In genomic region chr3L:1368201-1368617, dm6 we compare ENCODE assay signal across 1 fruit fly cellular context.
TF ChIP-seq lines count a peak whose summit lies in the region.

No protein-coding gene starts in this region.

TF ChIP-seq in whole organism, embryonic, 481 proteins besides CTCF, POLR2A, EP300 and RAD21 (continued from another document and continues in another):
- TF ChIP-seq kay (GFP tag; optimal IDR thresholded peaks at IDR 0.05; lab: Kevin White, UChicago), result peak; percentile 69
- TF ChIP-seq ap (GFP tag; IDR thresholded peaks at IDR 0.05; lab: Robert Waterston, UW), result peak; percentile 75
- peak; percentile 38 for TF ChIP-seq trem (tag; optimal IDR thresholded peaks at IDR 0.05; lab: Kevin White, UChicago)
- TF ChIP-seq row (GFP tag; IDR thresholded peaks at IDR 0.05; lab: Robert Waterston, UW), result peak; percentile 92
- peak; percentile 22 for TF ChIP-seq CG4854 (GFP tag; optimal IDR thresholded peaks at IDR 0.05; lab: Kevin White, UChicago)
- TF ChIP-seq ham (GFP tag; IDR thresholded peaks at IDR 0.05; lab: Robert Waterston, UW), result peak; percentile 66; the same call in 1 of the 2 replicates
- TF ChIP-seq disco-r (GFP tag; optimal IDR thresholded peaks at IDR 0.05; lab: Kevin White, UChicago), result peak; percentile 60
- TF ChIP-seq pros (GFP tag; optimal IDR thresholded peaks at IDR 0.05; lab: Kevin White, UChicago), result no peak
- TF ChIP-seq H15 (GFP tag; IDR thresholded peaks at IDR 0.05; lab: Robert Waterston, UW), result peak; percentile 83
- TF ChIP-seq CG12942 (GFP tag; optimal IDR thresholded peaks at IDR 0.05; lab: Kevin White, UChicago), result peak; percentile 70
- peak; percentile 59; the same call in 1 of the 2 replicates for TF ChIP-seq dati (GFP tag; IDR thresholded peaks at IDR 0.05; lab: Robert Waterston, UW)
- peak; percentile 64 for TF ChIP-seq ssp (GFP tag; IDR thresholded peaks at IDR 0.05; lab: Robert Waterston, UW)
- peak; percentile 75 for TF ChIP-seq z (GFP tag; IDR thresholded peaks at IDR 0.05; lab: Robert Waterston, UW)
- peak; percentile 19 for TF ChIP-seq schlank (tag; optimal IDR thresholded peaks at IDR 0.05; lab: Kevin White, UChicago)
- peak; percentile 85 for TF ChIP-seq Ptx1 (GFP tag; IDR thresholded peaks at IDR 0.05; lab: Robert Waterston, UW)
- TF ChIP-seq vvl (GFP tag; IDR thresholded peaks at IDR 0.05; lab: Robert Waterston, UW), result peak; percentile 91
- TF ChIP-seq Hey (tag; optimal IDR thresholded peaks at IDR 0.05; lab: Kevin White, UChicago), result no peak
- peak; percentile 77 for TF ChIP-seq chn (GFP tag; optimal IDR thresholded peaks at IDR 0.05; lab: Kevin White, UChicago)
- TF ChIP-seq repo (GFP tag; optimal IDR thresholded peaks at IDR 0.05; lab: Kevin White, UChicago), result peak; percentile 56
- no peak for TF ChIP-seq CG17186 (GFP tag; optimal IDR thresholded peaks at IDR 0.05; lab: Kevin White, UChicago)
- TF ChIP-seq sc (optimal IDR thresholded peaks at IDR 0.05; lab: Kevin White, UChicago), result no peak
- peak; percentile 51 for TF ChIP-seq sc (GFP tag; optimal IDR thresholded peaks at IDR 0.05; lab: Kevin White, UChicago)
- peak; percentile 33 for TF ChIP-seq CG18764 (GFP tag; optimal IDR thresholded peaks at IDR 0.05; lab: Kevin White, UChicago)
- TF ChIP-seq Pdp1 (GFP tag; optimal IDR thresholded peaks at IDR 0.05; lab: Kevin White, UChicago), result peak; percentile 74 to 76
- TF ChIP-seq slp2 (GFP tag; optimal IDR thresholded peaks at IDR 0.05; lab: Kevin White, UChicago), result peak; percentile 73
- TF ChIP-seq CG16779 (GFP tag; IDR thresholded peaks at IDR 0.05; lab: Robert Waterston, UW), result 0 out of 2 replicates have a peak, but pooled peaks have one; percentile 61
- no peak for TF ChIP-seq bbx (GFP tag; IDR thresholded peaks at IDR 0.05; lab: Robert Waterston, UW; ENCODE audit: partially characterized antibody)
- TF ChIP-seq CG3847 (GFP tag; IDR thresholded peaks at IDR 0.05; lab: Robert Waterston, UW), result peak; percentile 82
- TF ChIP-seq CG2712 (tag; optimal IDR thresholded peaks at IDR 0.05; lab: Kevin White, UChicago), result peak; percentile 87
- TF ChIP-seq CG11504 (tag; optimal IDR thresholded peaks at IDR 0.05; lab: Kevin White, UChicago), result peak; percentile 74
- peak; percentile 65 for TF ChIP-seq CG12219 (GFP tag; optimal IDR thresholded peaks at IDR 0.05; lab: Kevin White, UChicago)
- peak; percentile 81 for TF ChIP-seq Ada2b (GFP tag; IDR thresholded peaks at IDR 0.05; lab: Robert Waterston, UW)
- TF ChIP-seq wor (GFP tag; IDR thresholded peaks at IDR 0.05; lab: Robert Waterston, UW), result peak; percentile 49
- no peak for TF ChIP-seq CG30020 (tag; optimal IDR thresholded peaks at IDR 0.05; lab: Kevin White, UChicago)
- peak; percentile 58 for TF ChIP-seq CG17385 (GFP tag; optimal IDR thresholded peaks at IDR 0.05; lab: Kevin White, UChicago)
- peak; percentile 86 for TF ChIP-seq esg (GFP tag; conservative IDR thresholded peaks at IDR 0.05; lab: Robert Waterston, UW)
- peak; percentile 91 for TF ChIP-seq CG13624 (GFP tag; optimal IDR thresholded peaks at IDR 0.05; lab: Kevin White, UChicago)
- TF ChIP-seq mam (GFP tag; optimal IDR thresholded peaks at IDR 0.05; lab: Kevin White, UChicago), result peak; percentile 88
- peak; percentile 38 for TF ChIP-seq tup (GFP tag; optimal IDR thresholded peaks at IDR 0.05; lab: Kevin White, UChicago)
- TF ChIP-seq CG31388 (GFP tag; optimal IDR thresholded peaks at IDR 0.05; lab: Kevin White, UChicago), result peak; percentile 49
- TF ChIP-seq br (optimal IDR thresholded peaks at IDR 0.05; lab: Kevin White, UChicago), result no peak
- peak; percentile 74 for TF ChIP-seq CG10979 (tag; optimal IDR thresholded peaks at IDR 0.05; lab: Kevin White, UChicago)
- peak; percentile 55 for TF ChIP-seq GATAe (GFP tag; conservative IDR thresholded peaks at IDR 0.05; lab: Robert Waterston, UW)
- peak; percentile 16 for TF ChIP-seq Spps (tag; optimal IDR thresholded peaks at IDR 0.05; lab: Kevin White, UChicago)
- TF ChIP-seq lmd (GFP tag; IDR thresholded peaks at IDR 0.05; lab: Robert Waterston, UW), result peak; percentile 89
- TF ChIP-seq sug (tag; optimal IDR thresholded peaks at IDR 0.05; lab: Kevin White, UChicago), result peak; percentile 33
- TF ChIP-seq otp (GFP tag; IDR thresholded peaks at IDR 0.05; lab: Robert Waterston, UW), result peak; percentile 92
- TF ChIP-seq CG4820 (GFP tag; optimal IDR thresholded peaks at IDR 0.05; lab: Kevin White, UChicago), result peak; percentile 77
- peak; percentile 91 for TF ChIP-seq Rfx (GFP tag; IDR thresholded peaks at IDR 0.05; lab: Robert Waterston, UW)
- TF ChIP-seq en (GFP tag; optimal IDR thresholded peaks at IDR 0.05; lab: Kevin White, UChicago), result peak; percentile 13
- TF ChIP-seq CG15696 (tag; optimal IDR thresholded peaks at IDR 0.05; lab: Kevin White, UChicago), result peak; percentile 85
- TF ChIP-seq unc-4 (GFP tag; IDR thresholded peaks at IDR 0.05; lab: Robert Waterston, UW; ENCODE audit: partially characterized antibody), result no peak
- no peak for TF ChIP-seq CG7963 (GFP tag; IDR thresholded peaks at IDR 0.05; lab: Robert Waterston, UW; ENCODE audit: partially characterized antibody)
- TF ChIP-seq gcm (GFP tag; optimal IDR thresholded peaks at IDR 0.05; lab: Kevin White, UChicago), result peak; percentile 20
- TF ChIP-seq yki (optimal IDR thresholded peaks at IDR 0.05; lab: Kevin White, UChicago), result no peak
- peak; percentile 85 for TF ChIP-seq CG11695 (GFP tag; IDR thresholded peaks at IDR 0.05; lab: Robert Waterston, UW)
- peak; percentile 72 for TF ChIP-seq CG11085 (GFP tag; IDR thresholded peaks at IDR 0.05; lab: Robert Waterston, UW)
- peak; percentile 77 for TF ChIP-seq CG4730 (GFP tag; IDR thresholded peaks at IDR 0.05; lab: Robert Waterston, UW)
- peak; percentile 74 for TF ChIP-seq caup (GFP tag; optimal IDR thresholded peaks at IDR 0.05; lab: Kevin White, UChicago; ENCODE audit: severe bottlenecking)
- peak; percentile 90 for TF ChIP-seq sob (GFP tag; IDR thresholded peaks at IDR 0.05; lab: Robert Waterston, UW)
- peak; percentile 60 for TF ChIP-seq CG2202 (tag; optimal IDR thresholded peaks at IDR 0.05; lab: Kevin White, UChicago)
- TF ChIP-seq gsb-n (tag; optimal IDR thresholded peaks at IDR 0.05; lab: Kevin White, UChicago), result peak; percentile 45
- peak; percentile 78 for TF ChIP-seq CG7556 (GFP tag; optimal IDR thresholded peaks at IDR 0.05; lab: Kevin White, UChicago)
- TF ChIP-seq CG18011 (GFP tag; optimal IDR thresholded peaks at IDR 0.05; lab: Kevin White, UChicago), result peak; percentile 42
- no peak for TF ChIP-seq CG6854 (GFP tag; optimal IDR thresholded peaks at IDR 0.05; lab: Kevin White, UChicago)
- TF ChIP-seq NFAT (GFP tag; IDR thresholded peaks at IDR 0.05; lab: Robert Waterston, UW), result peak; percentile 65
- TF ChIP-seq inv (GFP tag; IDR thresholded peaks at IDR 0.05; lab: Robert Waterston, UW; ENCODE audit: partially characterized antibody), result no peak
- peak; percentile 47 for TF ChIP-seq her (GFP tag; optimal IDR thresholded peaks at IDR 0.05; lab: Kevin White, UChicago)
- TF ChIP-seq scrt (GFP tag; optimal IDR thresholded peaks at IDR 0.05; lab: Kevin White, UChicago), result peak; percentile 63
- TF ChIP-seq Meics (GFP tag; optimal IDR thresholded peaks at IDR 0.05; lab: Kevin White, UChicago), result peak; percentile 80
- TF ChIP-seq Deaf1 (tag; optimal IDR thresholded peaks at IDR 0.05; lab: Kevin White, UChicago), result peak; percentile 22
- TF ChIP-seq Atf-2 (GFP tag; optimal IDR thresholded peaks at IDR 0.05; lab: Kevin White, UChicago), result peak; percentile 61
- TF ChIP-seq CG17829 (tag; optimal IDR thresholded peaks at IDR 0.05; lab: Kevin White, UChicago), result peak; percentile 80
- TF ChIP-seq so (GFP tag; IDR thresholded peaks at IDR 0.05; lab: Robert Waterston, UW), result peak; percentile 84
- TF ChIP-seq ro (GFP tag; IDR thresholded peaks at IDR 0.05; lab: Robert Waterston, UW), result peak; percentile 51
- peak in 1 of 2 experiments; percentile 57 for TF ChIP-seq crp (GFP tag; optimal IDR thresholded peaks at IDR 0.05; lab: Kevin White, UChicago)
- peak; percentile 79 for TF ChIP-seq CG7839 (tag; optimal IDR thresholded peaks at IDR 0.05; lab: Kevin White, UChicago)
- peak; percentile 75 for TF ChIP-seq az2 (GFP tag; optimal IDR thresholded peaks at IDR 0.05; lab: Kevin White, UChicago)
- peak; percentile 69 for TF ChIP-seq CG13775 (GFP tag; optimal IDR thresholded peaks at IDR 0.05; lab: Kevin White, UChicago)
- peak; percentile 87 for TF ChIP-seq CG12769 (tag; optimal IDR thresholded peaks at IDR 0.05; lab: Kevin White, UChicago)
- peak; percentile 48 for TF ChIP-seq Hand (GFP tag; optimal IDR thresholded peaks at IDR 0.05; lab: Kevin White, UChicago)
- peak; percentile 68 for TF ChIP-seq ttk (GFP tag; IDR thresholded peaks at IDR 0.05; lab: Robert Waterston, UW)
- peak; percentile 46; the same call in 1 of the 2 replicates for TF ChIP-seq Oaz (GFP tag; IDR thresholded peaks at IDR 0.05; lab: Robert Waterston, UW)
- TF ChIP-seq mirr (GFP tag; optimal IDR thresholded peaks at IDR 0.05; lab: Kevin White, UChicago), result peak; percentile 31
- TF ChIP-seq CG5180 (GFP tag; optimal IDR thresholded peaks at IDR 0.05; lab: Kevin White, UChicago), result peak; percentile 96
- peak; percentile 52 for TF ChIP-seq Blimp-1 (GFP tag; optimal IDR thresholded peaks at IDR 0.05; lab: Kevin White, UChicago)
- peak; percentile 63 for TF ChIP-seq CG9876 (GFP tag; optimal IDR thresholded peaks at IDR 0.05; lab: Kevin White, UChicago)
- TF ChIP-seq CG14667 (GFP tag; IDR thresholded peaks at IDR 0.05; lab: Robert Waterston, UW), result peak; percentile 77
- TF ChIP-seq CG1792 (GFP tag; optimal IDR thresholded peaks at IDR 0.05; lab: Kevin White, UChicago), result no peak
- peak; percentile 43 for TF ChIP-seq CG10654 (GFP tag; optimal IDR thresholded peaks at IDR 0.05; lab: Kevin White, UChicago)
- TF ChIP-seq CG13296 (GFP tag; optimal IDR thresholded peaks at IDR 0.05; lab: Kevin White, UChicago), result peak; percentile 61
- peak; percentile 90 for TF ChIP-seq ranshi (GFP tag; IDR thresholded peaks at IDR 0.05; lab: Robert Waterston, UW)
- peak; percentile 75 for TF ChIP-seq maf-S (GFP tag; optimal IDR thresholded peaks at IDR 0.05; lab: Kevin White, UChicago)
- peak; percentile 75 for TF ChIP-seq Camta (GFP tag; optimal IDR thresholded peaks at IDR 0.05; lab: Kevin White, UChicago)
- peak; percentile 83 for TF ChIP-seq bcd (GFP tag; optimal IDR thresholded peaks at IDR 0.05; lab: Kevin White, UChicago)
- TF ChIP-seq bab2 (GFP tag; optimal IDR thresholded peaks at IDR 0.05; lab: Kevin White, UChicago), result peak; percentile 89
- peak; percentile 78 for TF ChIP-seq Oli (tag; optimal IDR thresholded peaks at IDR 0.05; lab: Kevin White, UChicago)
- peak; percentile 33 for TF ChIP-seq Asciz (GFP tag; optimal IDR thresholded peaks at IDR 0.05; lab: Kevin White, UChicago)
- TF ChIP-seq dmrt99B (tag; optimal IDR thresholded peaks at IDR 0.05; lab: Kevin White, UChicago), result peak; percentile 84
- peak; percentile 36 for TF ChIP-seq CG33213 (GFP tag; optimal IDR thresholded peaks at IDR 0.05; lab: Kevin White, UChicago)
- TF ChIP-seq D19B (GFP tag; optimal IDR thresholded peaks at IDR 0.05; lab: Kevin White, UChicago), result peak; percentile 46
- 0 out of 2 replicates have a peak, but pooled peaks have one; percentile 27 for TF ChIP-seq Dref (GFP tag; IDR thresholded peaks at IDR 0.05; lab: Robert Waterston, UW)
- peak; percentile 48 for TF ChIP-seq Jarid2 (GFP tag; optimal IDR thresholded peaks at IDR 0.05; lab: Kevin White, UChicago)
- TF ChIP-seq CG10274 (GFP tag; optimal IDR thresholded peaks at IDR 0.05; lab: Kevin White, UChicago), result peak; percentile 42
- no peak for TF ChIP-seq corto (GFP tag; optimal IDR thresholded peaks at IDR 0.05; lab: Kevin White, UChicago)
- 0 out of 3 replicates have a peak, but pooled peaks have one; percentile 34 for TF ChIP-seq zen2 (GFP tag; IDR thresholded peaks at IDR 0.05; lab: Robert Waterston, UW; ENCODE audit: partially characterized antibody)
- TF ChIP-seq dpn (GFP tag; optimal IDR thresholded peaks at IDR 0.05; lab: Kevin White, UChicago), result peak; percentile 79 to 84
- peak; percentile 23 for TF ChIP-seq CG15601 (tag; optimal IDR thresholded peaks at IDR 0.05; lab: Kevin White, UChicago)
- TF ChIP-seq D (optimal IDR thresholded peaks at IDR 0.05; lab: Kevin White, UChicago), result no peak
- TF ChIP-seq D (GFP tag; optimal IDR thresholded peaks at IDR 0.05; lab: Kevin White, UChicago), result peak; percentile 68
- TF ChIP-seq seq (GFP tag; IDR thresholded peaks at IDR 0.05; lab: Robert Waterston, UW), result peak; percentile 75
- peak; percentile 68 for TF ChIP-seq PHDP (tag; optimal IDR thresholded peaks at IDR 0.05; lab: Kevin White, UChicago)
- no peak for TF ChIP-seq CG6765 (GFP tag; optimal IDR thresholded peaks at IDR 0.05; lab: Kevin White, UChicago)
- peak; percentile 79 for TF ChIP-seq CG8924 (tag; optimal IDR thresholded peaks at IDR 0.05; lab: Kevin White, UChicago)
- TF ChIP-seq CkIIα-i1 (GFP tag; IDR thresholded peaks at IDR 0.05; lab: Robert Waterston, UW), result no peak
- peak; percentile 47 for TF ChIP-seq CG9817 (tag; optimal IDR thresholded peaks at IDR 0.05; lab: Kevin White, UChicago)
- TF ChIP-seq B-H2 (GFP tag; optimal IDR thresholded peaks at IDR 0.05; lab: Kevin White, UChicago), result no peak
- peak; percentile 81 for TF ChIP-seq sim (GFP tag; IDR thresholded peaks at IDR 0.05; lab: Robert Waterston, UW)
- peak; percentile 6 for TF ChIP-seq CG9437 (GFP tag; optimal IDR thresholded peaks at IDR 0.05; lab: Kevin White, UChicago)
- peak; percentile 58 for TF ChIP-seq fd96Cb (tag; optimal IDR thresholded peaks at IDR 0.05; lab: Kevin White, UChicago)
- TF ChIP-seq gro (GFP tag; optimal IDR thresholded peaks at IDR 0.05; lab: Kevin White, UChicago), result peak; percentile 35
- TF ChIP-seq CG7357 (GFP tag; IDR thresholded peaks at IDR 0.05; lab: Robert Waterston, UW), result peak; percentile 77
- peak; percentile 48 for TF ChIP-seq shn (GFP tag; optimal IDR thresholded peaks at IDR 0.05; lab: Kevin White, UChicago)
- peak; percentile 85 for TF ChIP-seq stc (GFP tag; IDR thresholded peaks at IDR 0.05; lab: Robert Waterston, UW)
- TF ChIP-seq gcm2 (GFP tag; optimal IDR thresholded peaks at IDR 0.05; lab: Kevin White, UChicago), result no peak
- peak; percentile 84 for TF ChIP-seq gem (tag; optimal IDR thresholded peaks at IDR 0.05; lab: Kevin White, UChicago)
- TF ChIP-seq CG2120 (GFP tag; optimal IDR thresholded peaks at IDR 0.05; lab: Kevin White, UChicago), result peak; percentile 82
- no peak for TF ChIP-seq CG16813 (GFP tag; IDR thresholded peaks at IDR 0.05; lab: Robert Waterston, UW; ENCODE audit: partially characterized antibody)
- TF ChIP-seq Dll (GFP tag; IDR thresholded peaks at IDR 0.05; lab: Robert Waterston, UW; ENCODE audit: partially characterized antibody), result no peak
- TF ChIP-seq CG1832 (GFP tag; optimal IDR thresholded peaks at IDR 0.05; lab: Kevin White, UChicago), result no peak
- TF ChIP-seq CG1602 (GFP tag; optimal IDR thresholded peaks at IDR 0.05; lab: Kevin White, UChicago), result peak; percentile 79
